Fruit fly (Drosophila melanogaster) whole organism, embryonic: Measurements from ENCODE around the gene Cul2.
A peak's percentile ranks its signal among the peaks of the same experiment; 100 is the strongest.

Source experiments
- B-H1 ChIP-seq: fragments of 200-800 bp; sonication (Bioruptor generic); IDR thresholded peaks from 3 replicates; pipeline ENCODE4 v1.3.6; 2022; ENCODE audit warnings: missing biosample characterization, missing genetic modification characterization
- CG11504 ChIP-seq: fragments of 200-800 bp; sonication (Bioruptor generic); optimal IDR thresholded peaks from 3 replicates; lab custom pipeline; 2019; ENCODE audit warnings: missing biosample characterization, mild to moderate bottlenecking, missing genetic modification characterization, moderate library complexity
- CG12155 ChIP-seq: fragments of 200-800 bp; sonication (Bioruptor generic); optimal IDR thresholded peaks from 3 replicates; lab custom pipeline; 2016; ENCODE audit warnings: missing biosample characterization, missing genetic modification characterization
- CG17361 ChIP-seq: fragments of 200-800 bp; sonication (Bioruptor generic); IDR thresholded peaks from 3 replicates; pipeline ENCODE4 v1.3.6; 2022; ENCODE audit warnings: missing biosample characterization, missing genetic modification characterization
- CG1832 ChIP-seq: fragments of 200-800 bp; sonication (Bioruptor generic); optimal IDR thresholded peaks from 2 replicates; lab custom pipeline; 2017; ENCODE audit warnings: missing biosample characterization, mild to moderate bottlenecking, missing genetic modification characterization, inconsistent platforms
- CG18619 ChIP-seq: fragments of 200-800 bp; sonication (Bioruptor generic); optimal IDR thresholded peaks from 3 replicates; lab custom pipeline; 2017; ENCODE audit warnings: missing biosample characterization, mild to moderate bottlenecking, missing genetic modification characterization
- CG18764 ChIP-seq: fragments of 200-800 bp; sonication (Bioruptor generic); optimal IDR thresholded peaks from 3 replicates; lab custom pipeline; 2016; ENCODE audit warnings: missing biosample characterization, missing genetic modification characterization
- CG2678 ChIP-seq: fragments of 200-800 bp; sonication (Bioruptor generic); optimal IDR thresholded peaks from 3 replicates; lab custom pipeline; 2019; ENCODE audit warnings: missing biosample characterization, mild to moderate bottlenecking, missing genetic modification characterization, moderate library complexity
- CG30403 ChIP-seq: fragments of 200-800 bp; sonication (Bioruptor generic); optimal IDR thresholded peaks from 3 replicates; lab custom pipeline; 2016; ENCODE audit warnings: missing biosample characterization, missing genetic modification characterization
- CG3065 ChIP-seq: fragments of 200-800 bp; sonication (Bioruptor generic); optimal IDR thresholded peaks from 2 replicates; lab custom pipeline; 2016; ENCODE audit warnings: missing biosample characterization, missing genetic modification characterization
- CG31441 ChIP-seq: fragments of 200-800 bp; sonication (Bioruptor generic); IDR thresholded peaks from 2 replicates; pipeline ENCODE4 v1.3.6; 2022; ENCODE audit warnings: missing biosample characterization, missing genetic modification characterization
- CG32767 ChIP-seq: fragments of 200-800 bp; sonication (Bioruptor generic); IDR thresholded peaks from 2 replicates; pipeline ENCODE4 v1.3.6; 2022; ENCODE audit warnings: missing biosample characterization, missing genetic modification characterization
- CG43689 ChIP-seq: fragments of 200-800 bp; sonication (Bioruptor generic); IDR thresholded peaks from 2 replicates; pipeline ENCODE4 v1.3.6; 2022; ENCODE audit warnings: missing biosample characterization, missing genetic modification characterization
- CG6654 ChIP-seq: fragments of 200-800 bp; sonication (Bioruptor generic); optimal IDR thresholded peaks from 2 replicates; lab custom pipeline; 2017; ENCODE audit warnings: missing biosample characterization, mild to moderate bottlenecking, missing genetic modification characterization
- CG6689 ChIP-seq: fragments of 200-800 bp; sonication (Bioruptor generic); IDR thresholded peaks from 2 replicates; pipeline ENCODE4 v1.3.6; 2022; ENCODE audit warnings: missing biosample characterization, missing genetic modification characterization
- CG7839 ChIP-seq: fragments of 200-800 bp; sonication (Bioruptor generic); optimal IDR thresholded peaks from 3 replicates; lab custom pipeline; 2018; ENCODE audit warnings: missing biosample characterization, mild to moderate bottlenecking, missing genetic modification characterization, moderate library complexity
- CG8281 ChIP-seq: fragments of 200-800 bp; sonication (Bioruptor generic); optimal IDR thresholded peaks from 2 replicates; lab custom pipeline; 2018; ENCODE audit warnings: missing biosample characterization, mild to moderate bottlenecking, missing genetic modification characterization, moderate library complexity
- CG8388 ChIP-seq: fragments of 200-800 bp; sonication (Bioruptor generic); optimal IDR thresholded peaks from 2 replicates; lab custom pipeline; 2019; ENCODE audit warnings: missing biosample characterization, mild to moderate bottlenecking, missing genetic modification characterization, moderate library complexity
- CG9932 ChIP-seq: fragments of 200-800 bp; sonication (Bioruptor generic); IDR thresholded peaks from 2 replicates; pipeline ENCODE4 v1.3.6; 2022; ENCODE audit warnings: missing biosample characterization, missing genetic modification characterization
- Camta ChIP-seq: fragments of 200-800 bp; sonication (Bioruptor generic); optimal IDR thresholded peaks from 2 replicates; lab custom pipeline; 2016; ENCODE audit warnings: missing biosample characterization, missing genetic modification characterization
- Chrac-16 ChIP-seq: fragments of 200-800 bp; sonication (Bioruptor generic); optimal IDR thresholded peaks from 3 replicates; lab custom pipeline; 2016; ENCODE audit warnings: missing biosample characterization, missing genetic modification characterization
- Drgx ChIP-seq: fragments of 200-800 bp; sonication (Bioruptor generic); IDR thresholded peaks from 2 replicates; pipeline ENCODE4 v1.3.6; 2022; ENCODE audit warnings: missing biosample characterization, missing genetic modification characterization
- Eip74EF ChIP-seq, 2 experiments: fragments of 200-800 bp in 1 of 2; fragments of >200 bp in 1 of 2; sonication (Bioruptor generic) in 1 of 2; optimal IDR thresholded peaks; 2 replicates each; lab custom pipeline; 2017 to 2019; ENCODE audit warnings: missing biosample characterization in 2 of 2, missing genetic modification characterization in 2 of 2, mild to moderate bottlenecking in 1 of 2, moderate library complexity in 1 of 2
- Gug ChIP-seq: fragments of 200-800 bp; sonication (Bioruptor generic); IDR thresholded peaks from 4 replicates; pipeline ENCODE4 v1.3.6; 2022; ENCODE audit warnings: missing biosample characterization, missing genetic modification characterization
- Meics ChIP-seq: fragments of 200-800 bp; sonication (Bioruptor generic); optimal IDR thresholded peaks from 2 replicates; lab custom pipeline; 2017; ENCODE audit warnings: missing biosample characterization, mild to moderate bottlenecking, missing genetic modification characterization
- NK7.1 ChIP-seq: fragments of 200-800 bp; sonication (Bioruptor generic); optimal IDR thresholded peaks from 3 replicates; lab custom pipeline; 2016; ENCODE audit warnings: missing biosample characterization, missing genetic modification characterization
- Nf-YB ChIP-seq: fragments of 200-800 bp; sonication (Bioruptor generic); optimal IDR thresholded peaks from 3 replicates; lab custom pipeline; 2019; ENCODE audit warnings: missing biosample characterization, mild to moderate bottlenecking, missing genetic modification characterization, moderate library complexity
- Six4 ChIP-seq: fragments of 200-800 bp; sonication (Bioruptor generic); optimal IDR thresholded peaks from 2 replicates; lab custom pipeline; 2016; ENCODE audit warnings: missing biosample characterization, missing genetic modification characterization
- Xrp1 ChIP-seq: fragments of 200-800 bp; sonication (Bioruptor generic); IDR thresholded peaks from 2 replicates; pipeline ENCODE4 v1.3.6; 2022; ENCODE audit warnings: missing biosample characterization, missing genetic modification characterization
- YL-1 ChIP-seq: fragments of 200-800 bp; sonication (Bioruptor generic); optimal IDR thresholded peaks from 3 replicates; lab custom pipeline; 2017; ENCODE audit warnings: missing biosample characterization, mild to moderate bottlenecking, missing genetic modification characterization
- ac ChIP-seq: fragments of 200-800 bp; sonication (Bioruptor generic); optimal IDR thresholded peaks from 3 replicates; lab custom pipeline; 2017; ENCODE audit warnings: missing biosample characterization, mild to moderate bottlenecking, missing genetic modification characterization
- cato ChIP-seq: fragments of 200-800 bp; sonication (Bioruptor generic); optimal IDR thresholded peaks from 2 replicates; lab custom pipeline; 2016; ENCODE audit warnings: missing biosample characterization, missing genetic modification characterization, borderline replicate concordance
- chinmo ChIP-seq: fragments of 200-800 bp; sonication (Bioruptor generic); IDR thresholded peaks from 4 replicates; pipeline ENCODE4 v1.3.6; 2022; ENCODE audit warnings: missing biosample characterization, missing genetic modification characterization; ENCODE audit not compliant: partially characterized antibody
- crp ChIP-seq, 2 experiments: fragments of 200-800 bp; sonication (Bioruptor generic); optimal IDR thresholded peaks; 2 replicates in 1 of 2; 3 replicates in 1 of 2; lab custom pipeline; 2017; ENCODE audit warnings: missing biosample characterization in 2 of 2, missing genetic modification characterization in 2 of 2, mild to moderate bottlenecking in 1 of 2, moderate library complexity in 1 of 2
- dmrt99B ChIP-seq: fragments of 200-800 bp; sonication (Bioruptor generic); optimal IDR thresholded peaks from 2 replicates; lab custom pipeline; 2018; ENCODE audit warnings: missing biosample characterization, mild to moderate bottlenecking, missing genetic modification characterization, moderate library complexity
- emc ChIP-seq: fragments of 200-800 bp; sonication (Bioruptor generic); optimal IDR thresholded peaks from 2 replicates; lab custom pipeline; 2016; ENCODE audit warnings: missing biosample characterization, missing genetic modification characterization
- ems ChIP-seq: fragments of 200-800 bp; sonication (Bioruptor generic); optimal IDR thresholded peaks from 3 replicates; lab custom pipeline; 2016; ENCODE audit warnings: missing biosample characterization, missing genetic modification characterization
- fd3F ChIP-seq: fragments of 200-800 bp; sonication (Bioruptor generic); optimal IDR thresholded peaks from 2 replicates; lab custom pipeline; 2018; ENCODE audit warnings: missing biosample characterization, mild to moderate bottlenecking, missing genetic modification characterization, moderate library complexity
- fd64A ChIP-seq: fragments of 200-800 bp; sonication (Bioruptor generic); optimal IDR thresholded peaks from 3 replicates; lab custom pipeline; 2018; ENCODE audit warnings: missing biosample characterization, mild to moderate bottlenecking, missing genetic modification characterization
- ham ChIP-seq: fragments of 200-800 bp; sonication (Bioruptor generic); IDR thresholded peaks from 2 replicates; pipeline ENCODE4 v1.3.6; 2022; ENCODE audit warnings: missing biosample characterization, missing genetic modification characterization
- jumu ChIP-seq: fragments of 200-800 bp; sonication (Bioruptor generic); optimal IDR thresholded peaks from 3 replicates; lab custom pipeline; 2016; ENCODE audit warnings: missing biosample characterization, missing genetic modification characterization
- ken ChIP-seq: fragments of 200-800 bp; sonication (Bioruptor generic); IDR thresholded peaks from 3 replicates; pipeline ENCODE4 v1.3.6; 2022; ENCODE audit warnings: missing biosample characterization, missing genetic modification characterization
- pb ChIP-seq: fragments of 200-800 bp; sonication (Bioruptor generic); optimal IDR thresholded peaks from 3 replicates; lab custom pipeline; 2016; ENCODE audit warnings: missing biosample characterization, missing genetic modification characterization
- pnt ChIP-seq: fragments of 200-800 bp; sonication (Bioruptor generic); optimal IDR thresholded peaks from 3 replicates; lab custom pipeline; 2016; ENCODE audit warnings: missing biosample characterization, missing genetic modification characterization
- prd ChIP-seq, 3 experiments: fragments of >200 bp in 2 of 3; fragments of 200-800 bp in 1 of 3; sonication (Bioruptor generic) in 1 of 3; optimal IDR thresholded peaks in 2 of 3; IDR thresholded peaks in 1 of 3; 2 replicates in 2 of 3; 3 replicates in 1 of 3; pipeline versions ENCODE4 v1.3.6 to Lab custom; 2017 to 2022; ENCODE audit warnings: missing biosample characterization in 1 of 3, missing genetic modification characterization in 1 of 3
- slp2 ChIP-seq: fragments of 200-800 bp; sonication (Bioruptor generic); optimal IDR thresholded peaks from 2 replicates; lab custom pipeline; 2016; ENCODE audit warnings: missing biosample characterization, missing genetic modification characterization
- stc ChIP-seq: fragments of 200-800 bp; sonication (Bioruptor generic); IDR thresholded peaks from 2 replicates; pipeline ENCODE4 v1.3.6; 2022; ENCODE audit warnings: missing biosample characterization, missing genetic modification characterization
- sug ChIP-seq: fragments of 200-800 bp; optimal IDR thresholded peaks from 2 replicates; lab custom pipeline; 2019; ENCODE audit warnings: missing biosample characterization, mild to moderate bottlenecking, missing genetic modification characterization, moderate library complexity
- tin ChIP-seq: fragments of 200-800 bp; sonication (Bioruptor generic); optimal IDR thresholded peaks from 3 replicates; lab custom pipeline; 2016; ENCODE audit warnings: missing biosample characterization, missing genetic modification characterization
- unc-4 ChIP-seq: fragments of 200-800 bp; sonication (Bioruptor generic); IDR thresholded peaks from 2 replicates; pipeline ENCODE4 v1.3.6; 2022; ENCODE audit warnings: missing biosample characterization, missing genetic modification characterization; ENCODE audit not compliant: partially characterized antibody
- zfh1 ChIP-seq: fragments of 200-800 bp; sonication (Bioruptor generic); IDR thresholded peaks from 3 replicates; pipeline ENCODE4 v1.3.6; 2022; ENCODE audit warnings: missing biosample characterization, missing genetic modification characterization

The Cul2 gene

DNA sequence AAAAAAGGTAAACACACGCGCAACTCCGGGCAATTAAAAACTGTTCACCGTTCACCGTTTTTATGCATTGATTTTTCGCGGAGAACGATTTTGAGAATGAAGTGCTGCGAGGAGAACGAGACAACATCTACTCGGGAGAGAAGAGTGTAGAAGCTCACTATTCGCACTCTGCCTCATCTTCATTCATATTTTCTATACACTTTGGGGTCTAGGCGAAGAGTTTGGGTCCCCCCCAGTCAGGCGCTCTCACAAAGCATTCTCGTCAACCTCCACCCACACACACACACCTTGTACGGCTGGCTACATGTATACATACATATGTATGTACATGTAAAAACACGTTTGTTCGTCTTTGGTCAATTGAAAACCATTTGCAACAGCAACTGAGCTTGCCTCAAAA is 18.0 kb downstream of the Cul2 start (continued):
- TF ChIP-seq CG7839, result no peak
- no peak for TF ChIP-seq CG2678 (tag; lab: Kevin White, UChicago)
- TF ChIP-seq stc (GFP tag; lab: Robert Waterston, UW), result no peak
- TF ChIP-seq CG11504 (tag; lab: Kevin White, UChicago), result peak; percentile 32
- no peak for TF ChIP-seq zfh1 (GFP tag; lab: Robert Waterston, UW)
- no peak for TF ChIP-seq CG30403 (GFP tag; lab: Kevin White, UChicago)
- TF ChIP-seq emc (GFP tag; lab: Kevin White, UChicago), result no peak
- TF ChIP-seq Six4, result no peak
- no peak for TF ChIP-seq YL-1 (GFP tag; lab: Kevin White, UChicago)
- TF ChIP-seq CG6689 (GFP tag; lab: Robert Waterston, UW), result no peak
- no peak for TF ChIP-seq NK7.1 (GFP tag; lab: Kevin White, UChicago)
- TF ChIP-seq Drgx, result no peak
- TF ChIP-seq Xrp1 (GFP tag; lab: Robert Waterston, UW), result no peak
- peak; percentile 73; the same call in 1 of the 2 replicates for TF ChIP-seq CG32767
- no peak for TF ChIP-seq ac (GFP tag; lab: Kevin White, UChicago)
- TF ChIP-seq tin (GFP tag; lab: Kevin White, UChicago), result no peak
- TF ChIP-seq jumu, result no peak
- TF ChIP-seq CG31441 (GFP tag; lab: Robert Waterston, UW), result no peak
- no peak for TF ChIP-seq Eip74EF (GFP tag; optimal IDR thresholded peaks at IDR 0.05; lab: Kevin White, UChicago)
- no peak for TF ChIP-seq CG43689 (GFP tag; lab: Robert Waterston, UW)
- no peak for TF ChIP-seq dmrt99B (tag; lab: Kevin White, UChicago)
- TF ChIP-seq CG8281 (tag; lab: Kevin White, UChicago), result no peak
- TF ChIP-seq fd64A (GFP tag; lab: Kevin White, UChicago), result no peak
- TF ChIP-seq slp2 (GFP tag; lab: Kevin White, UChicago), result no peak
- TF ChIP-seq prd (optimal IDR thresholded peaks at IDR 0.05; lab: Kevin White, UChicago), result no peak
- no peak for TF ChIP-seq prd (GFP tag; IDR thresholded peaks at IDR 0.05; lab: Robert Waterston, UW)
- TF ChIP-seq ken (GFP tag; lab: Robert Waterston, UW), result no peak
- no peak for TF ChIP-seq CG12155 (GFP tag; lab: Kevin White, UChicago)
- peak; percentile 37; the same call in 1 of the 2 replicates for TF ChIP-seq unc-4
- no peak for TF ChIP-seq CG18764
- TF ChIP-seq CG1832 (GFP tag; lab: Kevin White, UChicago), result no peak
- TF ChIP-seq pnt, result no peak
- no peak for TF ChIP-seq crp (GFP tag; optimal IDR thresholded peaks at IDR 0.05; lab: Kevin White, UChicago)
- no peak for TF ChIP-seq ham (GFP tag; lab: Robert Waterston, UW)
- TF ChIP-seq CG18619, result no peak
- TF ChIP-seq B-H1 (GFP tag; lab: Robert Waterston, UW), result no peak
- no peak for TF ChIP-seq cato (GFP tag; lab: Kevin White, UChicago)
- TF ChIP-seq chinmo (GFP tag; lab: Robert Waterston, UW), result peak; percentile 89; the same call in 2 of the 4 replicates
- no peak for TF ChIP-seq CG9932 (GFP tag; lab: Robert Waterston, UW)
- TF ChIP-seq Camta (GFP tag; lab: Kevin White, UChicago), result no peak
- peak; percentile 80 for TF ChIP-seq sug
- TF ChIP-seq fd3F (GFP tag; lab: Kevin White, UChicago), result no peak
- no peak for TF ChIP-seq pb (GFP tag; lab: Kevin White, UChicago)
- no peak for TF ChIP-seq Gug (GFP tag; lab: Robert Waterston, UW)
- TF ChIP-seq Meics (GFP tag; lab: Kevin White, UChicago), result no peak
- no peak for TF ChIP-seq CG8388 (GFP tag; lab: Kevin White, UChicago)
- no peak for TF ChIP-seq CG3065
- no peak for TF ChIP-seq CG6654 (GFP tag; lab: Kevin White, UChicago)
- no peak for TF ChIP-seq CG17361
- no peak for TF ChIP-seq Nf-YB
- TF ChIP-seq Chrac-16 (GFP tag; lab: Kevin White, UChicago), result no peak
- TF ChIP-seq ems, result no peak
